Fruit fly (Drosophila melanogaster): ENCODE measurements around the gene CG43056.

CG43056 gene

DNA sequence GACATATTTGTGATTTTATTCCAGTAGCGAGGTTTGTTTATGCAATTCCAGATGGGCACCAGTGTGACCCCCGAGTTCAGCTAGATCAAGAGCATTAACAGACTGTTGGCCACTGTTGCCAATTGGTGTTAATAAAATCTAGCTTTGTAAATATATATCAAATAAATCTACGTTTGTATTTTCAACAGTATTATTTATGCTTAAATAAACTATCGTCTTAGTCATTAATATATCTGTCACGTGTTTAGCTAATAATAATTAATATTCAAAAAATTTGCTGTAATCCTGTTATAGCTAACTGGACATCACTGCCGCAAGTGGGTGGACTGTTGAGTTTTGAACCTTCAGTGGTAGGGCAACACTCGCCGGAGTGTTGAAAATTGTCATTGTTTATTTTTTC lies 22.0 kb downstream of the CG43056 start, which contains the start of the genes mRpL27 and CG15435 (continued):
- no peak for TF ChIP-seq CG34406 (GFP tag; optimal IDR thresholded peaks at IDR 0.05)
- no peak for TF ChIP-seq Hr4 (GFP tag; optimal IDR thresholded peaks at IDR 0.05)
- no peak for TF ChIP-seq pdm3 (GFP tag; optimal IDR thresholded peaks at IDR 0.05)
- no peak for TF ChIP-seq CG16779 (tag; optimal IDR thresholded peaks at IDR 0.05)
- no peak for TF ChIP-seq fd85E (GFP tag; optimal IDR thresholded peaks at IDR 0.05)
- peak; percentile 25 for TF ChIP-seq CG3032 (tag; optimal IDR thresholded peaks at IDR 0.05)

dm6 chr2L:4463323-4463722 lies 25.7 kb downstream of the CG43056 start, which contains the start of the genes CG15443 and Paris:
TSS of gene CG15443 (minus strand) at chr2L:4463447.
TSS of gene Paris (plus strand) at chr2L:4463611.
- no peak for TF ChIP-seq ss (GFP tag; optimal IDR thresholded peaks at IDR 0.05)
- peak; percentile 32 for TF ChIP-seq Eip78C (GFP tag)
- no peak for TF ChIP-seq CG6276 (GFP tag; optimal IDR thresholded peaks at IDR 0.05)
- TF ChIP-seq CG34406 (GFP tag; optimal IDR thresholded peaks at IDR 0.05) = no peak
- TF ChIP-seq CG11902 (GFP tag; optimal IDR thresholded peaks at IDR 0.05) = no peak
- TF ChIP-seq topi (GFP tag; optimal IDR thresholded peaks at IDR 0.05) = no peak
- peak; percentile 36 for TF ChIP-seq fkh (GFP tag; optimal IDR thresholded peaks at IDR 0.05)
- no peak for TF ChIP-seq Ets96B (tag; optimal IDR thresholded peaks at IDR 0.05)
- TF ChIP-seq esn (GFP tag; optimal IDR thresholded peaks at IDR 0.05) = no peak

- TF ChIP-seq dsx (GFP tag; optimal IDR thresholded peaks at IDR 0.05; ENCODE audit: poor library complexity, severe bottlenecking) (no peak), CG8632 (GFP tag; optimal IDR thresholded peaks at IDR 0.05) (no peak), CG8119 (GFP tag; IDR thresholded peaks at IDR 0.05) (no peak), esn (GFP tag; optimal IDR thresholded peaks at IDR 0.05) (peak; percentile 16), Smox (GFP tag; optimal IDR thresholded peaks at IDR 0.05) (no peak), Sox102F (GFP tag; optimal IDR thresholded peaks at IDR 0.05) (peak; percentile 36), net (GFP tag; optimal IDR thresholded peaks at IDR 0.05) (no peak)
These were observed 27.4 kb downstream of the CG43056 start, which contains the start of gene FIG4 for dm6 chr2L:4464946-4465345. TSS of gene FIG4 (plus strand) at chr2L:4465174.

DNA sequence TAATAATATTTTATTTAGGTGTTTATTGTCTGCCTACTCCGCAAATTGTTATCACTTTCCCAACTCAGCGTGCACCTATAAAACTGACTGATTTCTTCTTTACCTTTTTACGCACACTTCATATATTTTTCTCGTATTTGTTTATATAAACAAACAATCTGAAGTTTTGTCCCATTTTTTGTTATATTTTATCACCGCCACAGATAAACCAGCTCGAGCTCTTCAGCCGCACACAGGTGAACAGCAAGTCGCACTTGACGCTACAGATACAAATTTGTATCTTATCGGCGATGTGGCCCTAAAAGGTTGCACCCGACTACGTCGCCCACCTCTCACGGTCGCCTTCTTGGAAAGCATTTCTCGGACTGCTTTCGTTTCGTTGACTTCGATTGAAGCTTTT lies 37.8 kb downstream of the CG43056 start:
- peak; percentile 46 for TF ChIP-seq fkh (GFP tag; optimal IDR thresholded peaks at IDR 0.05)
- no peak for TF ChIP-seq CG11762 (GFP tag; optimal IDR thresholded peaks at IDR 0.05; ENCODE audit: insufficient read depth)

dm6 chr2L:4476672-4477273 lies 39.2 kb downstream of the CG43056 start, which contains the start of gene ine:
TSS of gene ine (minus strand) at chr2L:4477022.
- TF ChIP-seq dsx (GFP tag; optimal IDR thresholded peaks at IDR 0.05; ENCODE audit: poor library complexity, severe bottlenecking) (no peak), Hr39 (GFP tag; optimal IDR thresholded peaks at IDR 0.05) (no peak), CG16779 (tag; optimal IDR thresholded peaks at IDR 0.05) (peak; percentile 25), Eip78C (GFP tag) (peak; percentile 55), eg (GFP tag; IDR thresholded peaks at IDR 0.05) (peak; percentile 50; the same call in 1 of the 3 replicates), CG1621 (tag; optimal IDR thresholded peaks at IDR 0.05) (peak; percentile 42), CG6163 (GFP tag; IDR thresholded peaks at IDR 0.05) (peak; percentile 55; the same call in 1 of the 3 replicates), Blimp-1 (GFP tag; optimal IDR thresholded peaks at IDR 0.05) (no peak)

dm6 chr2L:4477978-4478377 lies 40.4 kb downstream of the CG43056 start:
- TF ChIP-seq pdm3 (GFP tag; optimal IDR thresholded peaks at IDR 0.05) = no peak
- TF ChIP-seq Eip93F (GFP tag; optimal IDR thresholded peaks at IDR 0.05) = no peak
- no peak for TF ChIP-seq Sox15 (GFP tag; optimal IDR thresholded peaks at IDR 0.05)
- no peak for TF ChIP-seq Lpt (GFP tag; optimal IDR thresholded peaks at IDR 0.05)
- no peak for TF ChIP-seq Eip75B (GFP tag; optimal IDR thresholded peaks at IDR 0.05)
- no peak for TF ChIP-seq OdsH (GFP tag; optimal IDR thresholded peaks at IDR 0.05)
- no peak for TF ChIP-seq Smox (GFP tag; optimal IDR thresholded peaks at IDR 0.05)
- TF ChIP-seq achi (GFP tag; optimal IDR thresholded peaks at IDR 0.05) = peak; percentile 37
- TF ChIP-seq eg (GFP tag; IDR thresholded peaks at IDR 0.05) = peak; percentile 22; the same call in 1 of the 3 replicates
- TF ChIP-seq Eip78C (GFP tag) = peak; percentile 57
- TF ChIP-seq acj6 (GFP tag; optimal IDR thresholded peaks at IDR 0.05) = no peak
- peak; percentile 26 for TF ChIP-seq CG3919 (GFP tag; optimal IDR thresholded peaks at IDR 0.05)

Measured in whole organism, prepupa.